Fruit fly (Drosophila melanogaster) whole organism, embryonic: ENCODE measurements around the gene CG4854.

Experiments used
- Aef1 ChIP-seq: fragments of 200-800 bp; sonication (Bioruptor generic); IDR thresholded peaks from 3 replicates; pipeline ENCODE4 v1.3.6; 2022; ENCODE audit warnings: missing biosample characterization, missing genetic modification characterization
- CG11695 ChIP-seq: fragments of 200-800 bp; sonication (Bioruptor generic); IDR thresholded peaks from 3 replicates; pipeline ENCODE4 v1.3.6; 2022; ENCODE audit warnings: missing biosample characterization, missing genetic modification characterization
- CG12219 ChIP-seq: fragments of 200-800 bp; sonication (Bioruptor generic); optimal IDR thresholded peaks from 3 replicates; lab custom pipeline; 2018; ENCODE audit warnings: missing biosample characterization, mild to moderate bottlenecking, missing genetic modification characterization
- CG13424 ChIP-seq: fragments of 200-800 bp; sonication (Bioruptor generic); optimal IDR thresholded peaks from 2 replicates; lab custom pipeline; 2019; ENCODE audit warnings: missing biosample characterization, mild to moderate bottlenecking, missing genetic modification characterization, moderate library complexity
- CG16815 ChIP-seq: fragments of 200-800 bp; sonication (Bioruptor generic); optimal IDR thresholded peaks from 3 replicates; lab custom pipeline; 2017; ENCODE audit warnings: missing biosample characterization, mild to moderate bottlenecking, missing genetic modification characterization
- CG18011 ChIP-seq: fragments of 200-800 bp; sonication (Bioruptor generic); optimal IDR thresholded peaks from 2 replicates; lab custom pipeline; 2017; ENCODE audit warnings: missing biosample characterization, missing genetic modification characterization, mild to moderate bottlenecking, moderate library complexity, missing genotype
- CG18476 ChIP-seq: fragments of 200-800 bp; sonication (Bioruptor generic); optimal IDR thresholded peaks from 2 replicates; lab custom pipeline; 2016; ENCODE audit warnings: missing biosample characterization, mild to moderate bottlenecking, missing genetic modification characterization
- CG18619 ChIP-seq: fragments of 200-800 bp; sonication (Bioruptor generic); optimal IDR thresholded peaks from 3 replicates; lab custom pipeline; 2017; ENCODE audit warnings: missing biosample characterization, mild to moderate bottlenecking, missing genetic modification characterization
- CG34224 ChIP-seq: fragments of 200-800 bp; sonication (Bioruptor generic); IDR thresholded peaks from 3 replicates; pipeline ENCODE4 v1.3.6; 2022; ENCODE audit warnings: missing biosample characterization, missing genetic modification characterization; ENCODE audit not compliant: partially characterized antibody
- CG3995 ChIP-seq: fragments of 200-800 bp; sonication (Bioruptor generic); optimal IDR thresholded peaks from 3 replicates; lab custom pipeline; 2016; ENCODE audit warnings: missing biosample characterization, missing genetic modification characterization
- CG4404 ChIP-seq: fragments of 200-800 bp; sonication (Bioruptor generic); IDR thresholded peaks from 2 replicates; pipeline ENCODE4 v1.3.6; 2022; ENCODE audit warnings: missing biosample characterization, missing genetic modification characterization
- CG4820 ChIP-seq: fragments of 200-800 bp; sonication (Bioruptor generic); optimal IDR thresholded peaks from 3 replicates; lab custom pipeline; 2016; ENCODE audit warnings: missing biosample characterization, missing genetic modification characterization
- CG5245 ChIP-seq: fragments of 200-800 bp; sonication (Bioruptor generic); optimal IDR thresholded peaks from 3 replicates; lab custom pipeline; 2016; ENCODE audit warnings: missing biosample characterization, missing genetic modification characterization
- CG5953 ChIP-seq: fragments of 200-800 bp; sonication (Bioruptor generic); IDR thresholded peaks from 2 replicates; pipeline ENCODE4 v1.3.6; 2022; ENCODE audit warnings: missing biosample characterization, missing genetic modification characterization
- CG6791 ChIP-seq: fragments of 200-800 bp; sonication (Bioruptor generic); IDR thresholded peaks from 3 replicates; pipeline ENCODE4 v1.3.6; 2022; ENCODE audit warnings: missing biosample characterization, missing genetic modification characterization; ENCODE audit not compliant: partially characterized antibody
- CoRest ChIP-seq: fragments of 200-800 bp; sonication (Bioruptor generic); optimal IDR thresholded peaks from 3 replicates; lab custom pipeline; 2018; ENCODE audit warnings: missing biosample characterization, mild to moderate bottlenecking, missing genetic modification characterization, moderate library complexity
- Dll ChIP-seq: fragments of 200-800 bp; sonication (Bioruptor generic); IDR thresholded peaks from 4 replicates; pipeline ENCODE4 v1.3.6; 2022; ENCODE audit warnings: missing biosample characterization, missing genetic modification characterization; ENCODE audit not compliant: partially characterized antibody
- HLH54F ChIP-seq: fragments of 200-800 bp; sonication (Bioruptor generic); optimal IDR thresholded peaks from 3 replicates; lab custom pipeline; 2016; ENCODE audit warnings: missing biosample characterization, missing genetic modification characterization
- Hr51 ChIP-seq, 2 experiments: fragments of 200-800 bp; sonication (Bioruptor generic); optimal IDR thresholded peaks; 2 replicates in 1 of 2; 3 replicates in 1 of 2; lab custom pipeline; 2016 to 2018; ENCODE audit warnings: missing biosample characterization in 2 of 2, missing genetic modification characterization in 2 of 2, mild to moderate bottlenecking in 1 of 2, moderate library complexity in 1 of 2
- Hr78 ChIP-seq, 2 experiments: fragments of 200-800 bp in 1 of 2; fragments of >200 bp in 1 of 2; sonication (Bioruptor generic) in 1 of 2; optimal IDR thresholded peaks; 2 replicates each; lab custom pipeline; 2017 to 2019; ENCODE audit warnings: missing biosample characterization in 2 of 2, missing genetic modification characterization in 2 of 2, mild to moderate bottlenecking in 1 of 2, moderate library complexity in 1 of 2
- Max ChIP-seq: fragments of 200-800 bp; sonication (Bioruptor generic); optimal IDR thresholded peaks from 2 replicates; lab custom pipeline; 2016; ENCODE audit warnings: missing biosample characterization, mild to moderate bottlenecking, missing genetic modification characterization
- NC2β ChIP-seq: fragments of 200-800 bp; sonication (Bioruptor generic); optimal IDR thresholded peaks from 2 replicates; lab custom pipeline; 2016; ENCODE audit warnings: missing biosample characterization, missing genetic modification characterization
- NK7.1 ChIP-seq: fragments of 200-800 bp; sonication (Bioruptor generic); optimal IDR thresholded peaks from 3 replicates; lab custom pipeline; 2016; ENCODE audit warnings: missing biosample characterization, missing genetic modification characterization
- NfI ChIP-seq: fragments of 200-800 bp; sonication (Bioruptor generic); optimal IDR thresholded peaks from 3 replicates; lab custom pipeline; 2018; ENCODE audit warnings: missing biosample characterization, mild to moderate bottlenecking, missing genetic modification characterization, moderate library complexity
- Pdp1 ChIP-seq, 2 experiments: fragments of 200-800 bp; sonication (Bioruptor generic); optimal IDR thresholded peaks; 3 replicates each; lab custom pipeline; 2016; ENCODE audit warnings: missing biosample characterization in 2 of 2, missing genetic modification characterization in 2 of 2, mild to moderate bottlenecking in 1 of 2, moderate library complexity in 1 of 2
- Rfx ChIP-seq: fragments of 200-800 bp; sonication (Bioruptor generic); IDR thresholded peaks from 2 replicates; pipeline ENCODE4 v1.3.6; 2022; ENCODE audit warnings: missing biosample characterization, missing genetic modification characterization
- Sry-β ChIP-seq: fragments of 200-800 bp; sonication (Bioruptor generic); optimal IDR thresholded peaks from 2 replicates; lab custom pipeline; 2018; ENCODE audit warnings: missing biosample characterization, mild to moderate bottlenecking, missing genetic modification characterization, moderate library complexity
- Sry-δ ChIP-seq: fragments of 200-800 bp; sonication (Bioruptor generic); optimal IDR thresholded peaks from 2 replicates; lab custom pipeline; 2016; ENCODE audit warnings: missing biosample characterization, missing genetic modification characterization
- Taf1 ChIP-seq: fragments of 200-800 bp; sonication (Bioruptor generic); IDR thresholded peaks from 2 replicates; pipeline ENCODE4 v1.3.6; 2022; ENCODE audit warnings: missing biosample characterization, missing genetic modification characterization
- Usf ChIP-seq: fragments of 200-800 bp; sonication (Bioruptor generic); optimal IDR thresholded peaks from 2 replicates; lab custom pipeline; 2017; ENCODE audit warnings: missing genotype, missing biosample characterization, missing genetic modification characterization
- Xbp1 ChIP-seq: fragments of 200-800 bp; sonication (Bioruptor generic); optimal IDR thresholded peaks from 3 replicates; lab custom pipeline; 2016; ENCODE audit warnings: missing biosample characterization, mild to moderate bottlenecking, missing genetic modification characterization
- ac ChIP-seq: fragments of 200-800 bp; sonication (Bioruptor generic); optimal IDR thresholded peaks from 3 replicates; lab custom pipeline; 2017; ENCODE audit warnings: missing biosample characterization, mild to moderate bottlenecking, missing genetic modification characterization
- al ChIP-seq: fragments of 200-800 bp; sonication (Bioruptor generic); IDR thresholded peaks from 2 replicates; pipeline ENCODE4 v1.3.6; 2022; ENCODE audit warnings: missing biosample characterization, missing genetic modification characterization
- amos ChIP-seq: fragments of 200-800 bp; sonication (Bioruptor generic); IDR thresholded peaks from 2 replicates; pipeline ENCODE4 v1.3.6; 2022; ENCODE audit warnings: missing biosample characterization, missing genetic modification characterization; ENCODE audit not compliant: partially characterized antibody
- bigmax ChIP-seq: fragments of 200-800 bp; sonication (Bioruptor generic); optimal IDR thresholded peaks from 2 replicates; lab custom pipeline; 2018; ENCODE audit warnings: missing biosample characterization, mild to moderate bottlenecking, missing genetic modification characterization
- dysf ChIP-seq: fragments of 200-800 bp; sonication (Bioruptor generic); IDR thresholded peaks from 3 replicates; pipeline ENCODE4 v1.3.6; 2022; ENCODE audit warnings: missing biosample characterization, missing genetic modification characterization
- en ChIP-seq: fragments of 200-800 bp; sonication (Bioruptor generic); optimal IDR thresholded peaks from 2 replicates; lab custom pipeline; 2016; ENCODE audit warnings: missing biosample characterization, missing genetic modification characterization
- eve ChIP-seq, 2 experiments: fragments of >200 bp; optimal IDR thresholded peaks; 2 replicates each; lab custom pipeline; 2017; ENCODE audit warnings: missing biosample characterization in 2 of 2, missing genetic modification characterization in 2 of 2
- eyg ChIP-seq: fragments of 200-800 bp; sonication (Bioruptor generic); optimal IDR thresholded peaks from 3 replicates; lab custom pipeline; 2016; ENCODE audit warnings: missing biosample characterization, missing genetic modification characterization
- fd3F ChIP-seq: fragments of 200-800 bp; sonication (Bioruptor generic); optimal IDR thresholded peaks from 2 replicates; lab custom pipeline; 2018; ENCODE audit warnings: missing biosample characterization, mild to moderate bottlenecking, missing genetic modification characterization, moderate library complexity
- fd64A ChIP-seq: fragments of 200-800 bp; sonication (Bioruptor generic); optimal IDR thresholded peaks from 3 replicates; lab custom pipeline; 2018; ENCODE audit warnings: missing biosample characterization, mild to moderate bottlenecking, missing genetic modification characterization
- gcm2 ChIP-seq: fragments of 200-800 bp; sonication (Bioruptor generic); optimal IDR thresholded peaks from 2 replicates; lab custom pipeline; 2016; ENCODE audit warnings: missing biosample characterization, missing genetic modification characterization
- ind ChIP-seq: fragments of 200-800 bp; sonication (Bioruptor generic); optimal IDR thresholded peaks from 3 replicates; lab custom pipeline; 2016; ENCODE audit warnings: missing biosample characterization, missing genetic modification characterization
- nau ChIP-seq: fragments of 200-800 bp; sonication (Bioruptor generic); optimal IDR thresholded peaks from 3 replicates; lab custom pipeline; 2017; ENCODE audit warnings: missing biosample characterization, mild to moderate bottlenecking, missing genetic modification characterization, missing genetic modification reagents
- nom ChIP-seq: fragments of 200-800 bp; sonication (Bioruptor generic); optimal IDR thresholded peaks from 2 replicates; lab custom pipeline; 2017; ENCODE audit warnings: missing biosample characterization, missing genetic modification characterization, mild to moderate bottlenecking, moderate library complexity, missing genetic modification reagents
- odd ChIP-seq: fragments of 200-800 bp; sonication (Bioruptor generic); optimal IDR thresholded peaks from 2 replicates; lab custom pipeline; 2017; ENCODE audit warnings: missing biosample characterization, mild to moderate bottlenecking, missing genetic modification characterization
- pho ChIP-seq: fragments of 200-800 bp; sonication (Bioruptor generic); optimal IDR thresholded peaks from 2 replicates; lab custom pipeline; 2016; ENCODE audit warnings: missing biosample characterization, missing genetic modification characterization
- stwl ChIP-seq: fragments of 200-800 bp; sonication (Bioruptor generic); optimal IDR thresholded peaks from 3 replicates; lab custom pipeline; 2018; ENCODE audit warnings: missing biosample characterization, mild to moderate bottlenecking, missing genetic modification characterization, moderate library complexity
- tap ChIP-seq: fragments of 200-800 bp; optimal IDR thresholded peaks from 3 replicates; lab custom pipeline; 2019; ENCODE audit warnings: missing biosample characterization, mild to moderate bottlenecking, missing genetic modification characterization, moderate library complexity
- toy ChIP-seq: fragments of 200-800 bp; sonication (Bioruptor generic); IDR thresholded peaks from 2 replicates; pipeline ENCODE4 v1.3.6; 2022; ENCODE audit warnings: missing biosample characterization, missing genetic modification characterization
- trem ChIP-seq: fragments of 200-800 bp; optimal IDR thresholded peaks from 3 replicates; lab custom pipeline; 2019; ENCODE audit warnings: missing biosample characterization, mild to moderate bottlenecking, missing genetic modification characterization, moderate library complexity

CG4854 gene

dm6 chr3R:20001595-20001997 is 26.3 kb upstream of the CG4854 start (continued):
- no peak for TF ChIP-seq CG5245 (GFP tag; lab: Kevin White, UChicago)
- no peak for TF ChIP-seq fd3F
- peak in 1 of 2 experiments; percentile 32 for TF ChIP-seq eve (GFP tag; optimal IDR thresholded peaks at IDR 0.05; lab: Kevin White, UChicago)
- TF ChIP-seq Rfx (GFP tag; lab: Robert Waterston, UW), result no peak
- 0 out of 3 replicates have a peak, but pooled peaks have one; percentile 21 for TF ChIP-seq dysf (GFP tag; lab: Robert Waterston, UW)
- peak in 1 of 2 experiments; percentile 8 for TF ChIP-seq Pdp1 (GFP tag; optimal IDR thresholded peaks at IDR 0.05; lab: Kevin White, UChicago)
- no peak for TF ChIP-seq al (GFP tag; lab: Robert Waterston, UW)
- TF ChIP-seq ac, result no peak
- no peak for TF ChIP-seq Sry-δ
- no peak for TF ChIP-seq CG18476 (GFP tag; lab: Kevin White, UChicago)
- no peak for TF ChIP-seq pho (GFP tag; lab: Kevin White, UChicago)
- no peak for TF ChIP-seq tap (tag; lab: Kevin White, UChicago)
- no peak for TF ChIP-seq toy (GFP tag; lab: Robert Waterston, UW)
- no peak for TF ChIP-seq CG3995 (GFP tag; lab: Kevin White, UChicago)
- TF ChIP-seq stwl (tag; lab: Kevin White, UChicago), result no peak
- TF ChIP-seq CG18011 (GFP tag; lab: Kevin White, UChicago), result no peak
- no peak for TF ChIP-seq NfI (GFP tag; lab: Kevin White, UChicago)
- no peak for TF ChIP-seq CG4820 (GFP tag; lab: Kevin White, UChicago)
- TF ChIP-seq fd64A, result no peak
- TF ChIP-seq NK7.1 (GFP tag; lab: Kevin White, UChicago), result no peak
- TF ChIP-seq CG4404 (GFP tag; lab: Robert Waterston, UW), result no peak
- no peak for TF ChIP-seq Taf1 (GFP tag; lab: Robert Waterston, UW)
- TF ChIP-seq CoRest, result peak; percentile 50
- TF ChIP-seq trem (tag; lab: Kevin White, UChicago), result no peak
- no peak for TF ChIP-seq nau (GFP tag; lab: Kevin White, UChicago)
- no peak for TF ChIP-seq CG11695
- TF ChIP-seq Sry-β (GFP tag; lab: Kevin White, UChicago), result no peak
- TF ChIP-seq HLH54F (GFP tag; lab: Kevin White, UChicago), result no peak
- no peak for TF ChIP-seq Dll
- no peak for TF ChIP-seq gcm2 (GFP tag; lab: Kevin White, UChicago)
- TF ChIP-seq CG5953 (GFP tag; lab: Robert Waterston, UW), result no peak
- no peak for TF ChIP-seq odd (GFP tag; lab: Kevin White, UChicago)
- TF ChIP-seq Hr78 (GFP tag; optimal IDR thresholded peaks at IDR 0.05; lab: Kevin White, UChicago), result no peak
- peak in 1 of 2 experiments; percentile 33 for TF ChIP-seq Hr51 (GFP tag; optimal IDR thresholded peaks at IDR 0.05; lab: Kevin White, UChicago)
- no peak for TF ChIP-seq eyg (GFP tag; lab: Kevin White, UChicago)
- TF ChIP-seq CG34224 (GFP tag; lab: Robert Waterston, UW), result no peak
- TF ChIP-seq en, result no peak
- no peak for TF ChIP-seq Aef1 (GFP tag; lab: Robert Waterston, UW)
- no peak for TF ChIP-seq Max (GFP tag; lab: Kevin White, UChicago)
- TF ChIP-seq amos (GFP tag; lab: Robert Waterston, UW), result no peak
- TF ChIP-seq NC2β (GFP tag; lab: Kevin White, UChicago), result no peak
- peak; percentile 12 for TF ChIP-seq CG13424 (tag; lab: Kevin White, UChicago)
- no peak for TF ChIP-seq Usf (GFP tag; lab: Kevin White, UChicago)
- no peak for TF ChIP-seq ind (GFP tag; lab: Kevin White, UChicago)
- TF ChIP-seq bigmax (GFP tag; lab: Kevin White, UChicago), result no peak
- no peak for TF ChIP-seq CG6791 (GFP tag; lab: Robert Waterston, UW)
- TF ChIP-seq nom (GFP tag; lab: Kevin White, UChicago), result no peak
- no peak for TF ChIP-seq CG16815 (GFP tag; lab: Kevin White, UChicago)
- no peak for TF ChIP-seq CG18619 (GFP tag; lab: Kevin White, UChicago)
- TF ChIP-seq CG12219 (GFP tag; lab: Kevin White, UChicago), result no peak
- TF ChIP-seq Xbp1 (GFP tag; lab: Kevin White, UChicago), result no peak
